Fruit fly (Drosophila melanogaster) whole organism, adult: ENCODE results near the gene Or71a.
A peak's percentile ranks its signal among the peaks of the same experiment; 100 is the strongest.

Experiments used
- CG11617 ChIP-seq: fragments of 200-800 bp; sonication (Bioruptor generic); optimal IDR thresholded peaks from 2 replicates; lab custom pipeline; 2017; ENCODE audit warnings: mild to moderate bottlenecking, missing biosample characterization, missing genetic modification reagents, missing genetic modification characterization
- CG12768 ChIP-seq: fragments of 200-800 bp; sonication (Bioruptor generic); optimal IDR thresholded peaks from 2 replicates; lab custom pipeline; 2017; ENCODE audit warnings: missing biosample characterization, missing genetic modification characterization, mild to moderate bottlenecking, moderate library complexity, missing genetic modification reagents
- CG14711 ChIP-seq: fragments of 200-800 bp; sonication (Bioruptor generic); optimal IDR thresholded peaks from 2 replicates; lab custom pipeline; 2018; ENCODE audit warnings: missing biosample characterization, mild to moderate bottlenecking, missing genetic modification characterization, moderate library complexity
- CG1620 ChIP-seq: fragments of 200-800 bp; sonication (Bioruptor generic); optimal IDR thresholded peaks from 2 replicates; lab custom pipeline; 2016; ENCODE audit warnings: missing biosample characterization, missing genetic modification characterization
- CG33017 ChIP-seq: fragments of 200-800 bp; sonication (Bioruptor generic); optimal IDR thresholded peaks from 2 replicates; lab custom pipeline; 2018; ENCODE audit warnings: missing biosample characterization, mild to moderate bottlenecking, missing genetic modification characterization, moderate library complexity
- CG5204 ChIP-seq: fragments of 200-800 bp; sonication (Bioruptor generic); optimal IDR thresholded peaks from 2 replicates; lab custom pipeline; 2016; ENCODE audit warnings: missing biosample characterization, missing genetic modification characterization
- CG7045 ChIP-seq: fragments of 200-800 bp; sonication (Bioruptor generic); optimal IDR thresholded peaks from 2 replicates; lab custom pipeline; 2017; ENCODE audit warnings: missing biosample characterization, mild to moderate bottlenecking, missing genetic modification characterization
- CG7101 ChIP-seq: fragments of 200-800 bp; sonication (Bioruptor generic); optimal IDR thresholded peaks from 2 replicates; lab custom pipeline; 2018; ENCODE audit warnings: missing biosample characterization, mild to moderate bottlenecking, missing genetic modification characterization, moderate library complexity
- Clk ChIP-seq: fragments of 200-800 bp; sonication (Bioruptor generic); optimal IDR thresholded peaks from 2 replicates; lab custom pipeline; 2017; ENCODE audit warnings: missing biosample characterization, missing genetic modification characterization
- Crg-1 ChIP-seq: fragments of 200-800 bp; sonication (Bioruptor generic); optimal IDR thresholded peaks from 2 replicates; lab custom pipeline; 2016; ENCODE audit warnings: missing biosample characterization, missing genetic modification characterization
- Hr96 ChIP-seq: fragments of 200-800 bp; sonication (Bioruptor generic); optimal IDR thresholded peaks from 2 replicates; lab custom pipeline; 2016; ENCODE audit warnings: missing biosample characterization, missing genetic modification characterization
- Mnt ChIP-seq: fragments of 200-800 bp; sonication (Bioruptor generic); optimal IDR thresholded peaks from 2 replicates; lab custom pipeline; 2016; ENCODE audit warnings: missing biosample characterization, mild to moderate bottlenecking, missing genetic modification characterization
- bab1 ChIP-seq: fragments of 200-800 bp; sonication (Bioruptor generic); optimal IDR thresholded peaks from 3 replicates; lab custom pipeline; 2019; ENCODE audit warnings: missing biosample characterization, mild to moderate bottlenecking, missing genetic modification characterization, moderate library complexity
- cic ChIP-seq: fragments of 200-800 bp; sonication (Bioruptor generic); optimal IDR thresholded peaks from 2 replicates; lab custom pipeline; 2017; ENCODE audit warnings: missing biosample characterization, mild to moderate bottlenecking, missing genetic modification characterization, moderate library complexity
- cnc ChIP-seq, 2 experiments: fragments of >200 bp; optimal IDR thresholded peaks; 2 replicates each; lab custom pipeline; 2017
- kay ChIP-seq: fragments of 200-800 bp; sonication (Bioruptor generic); peaks from one replicate; lab custom pipeline; 2016; ENCODE audit warnings: missing biosample characterization, missing genetic modification characterization, borderline replicate concordance
- ovo ChIP-seq: fragments of 200-800 bp; sonication (Bioruptor generic); optimal IDR thresholded peaks from 2 replicates; lab custom pipeline; 2016; ENCODE audit warnings: missing biosample characterization, missing genetic modification characterization
- pad ChIP-seq: fragments of 200-800 bp; sonication (Bioruptor generic); optimal IDR thresholded peaks from 3 replicates; lab custom pipeline; 2017; ENCODE audit warnings: missing biosample characterization, missing genetic modification characterization, mild to moderate bottlenecking, moderate library complexity, missing genetic modification reagents
- tj ChIP-seq: fragments of 200-800 bp; sonication (Bioruptor generic); optimal IDR thresholded peaks from 3 replicates; lab custom pipeline; 2017; ENCODE audit warnings: missing biosample characterization, mild to moderate bottlenecking, missing genetic modification characterization, moderate library complexity
- toe ChIP-seq: fragments of 200-800 bp; sonication (Bioruptor generic); optimal IDR thresholded peaks from 2 replicates; lab custom pipeline; 2016; ENCODE audit warnings: missing biosample characterization, missing genetic modification characterization

Or71a gene

dm6 chr3L:15107776-15108379, 29.6 kb upstream of the Or71a start:
- peak; percentile 66 for TF ChIP-seq pad (GFP tag; lab: Kevin White, UChicago)
- peak; percentile 7 for TF ChIP-seq Hr96 (GFP tag; lab: Kevin White, UChicago)
- no peak for TF ChIP-seq cic (GFP tag; lab: Kevin White, UChicago)
- peak; percentile 10 for TF ChIP-seq toe
- TF ChIP-seq cnc (optimal IDR thresholded peaks at IDR 0.05; lab: Kevin White, UChicago), result no peak
- no peak for TF ChIP-seq Clk (GFP tag; lab: Kevin White, UChicago)
- no peak for TF ChIP-seq Crg-1 (GFP tag; lab: Kevin White, UChicago)
- TF ChIP-seq kay (GFP tag; lab: Kevin White, UChicago), result peak; percentile 31
- TF ChIP-seq CG7101 (tag; lab: Kevin White, UChicago), result peak; percentile 64
- peak; percentile 7 for TF ChIP-seq CG5204 (GFP tag; lab: Kevin White, UChicago)
- TF ChIP-seq CG33017 (tag; lab: Kevin White, UChicago), result peak; percentile 19
- TF ChIP-seq CG14711, result peak; percentile 60
- TF ChIP-seq CG7045 (GFP tag; lab: Kevin White, UChicago), result peak; percentile 24
- TF ChIP-seq CG1620, result no peak
- peak; percentile 5 for TF ChIP-seq tj (GFP tag; lab: Kevin White, UChicago)
- TF ChIP-seq CG11617, result peak; percentile 63
- no peak for TF ChIP-seq ovo (GFP tag; lab: Kevin White, UChicago)
- no peak for TF ChIP-seq Mnt (GFP tag; lab: Kevin White, UChicago)
- TF ChIP-seq bab1, result peak; percentile 52
- no peak for TF ChIP-seq CG12768 (GFP tag; lab: Kevin White, UChicago)

- TF ChIP-seq CG14711 (no peak), tj (GFP tag; lab: Kevin White, UChicago) (peak; percentile 80)
These were observed 29.0 kb upstream of the Or71a start for dm6 chr3L:15107158-15107775.

dm6 chr3L:15105566-15106207, 27.4 kb upstream of the Or71a start, which contains the start of gene CG45071:
CG45071 (plus strand) TSS chr3L:15105882.
- TF ChIP-seq ovo (GFP tag; lab: Kevin White, UChicago) (peak; percentile 52), tj (GFP tag; lab: Kevin White, UChicago) (peak; percentile 94), CG1620 (no peak), CG12768 (GFP tag; lab: Kevin White, UChicago) (no peak), pad (GFP tag; lab: Kevin White, UChicago) (peak; percentile 26)

dm6 chr3L:15104849-15105555, 26.8 kb upstream of the Or71a start:
- TF ChIP-seq CG33017 (tag; lab: Kevin White, UChicago) (peak; percentile 39), pad (GFP tag; lab: Kevin White, UChicago) (no peak), Hr96 (GFP tag; lab: Kevin White, UChicago) (peak; percentile 38), CG5204 (GFP tag; lab: Kevin White, UChicago) (peak; percentile 51), Clk (GFP tag; lab: Kevin White, UChicago) (no peak), CG7101 (tag; lab: Kevin White, UChicago) (peak; percentile 23), CG12768 (GFP tag; lab: Kevin White, UChicago) (peak; percentile 22)

- no peak for TF ChIP-seq ovo (GFP tag; lab: Kevin White, UChicago)
- peak; percentile 6 for TF ChIP-seq tj (GFP tag; lab: Kevin White, UChicago)
- peak; percentile 46 for TF ChIP-seq pad (GFP tag; lab: Kevin White, UChicago)
- TF ChIP-seq toe, result no peak
- TF ChIP-seq kay (GFP tag; lab: Kevin White, UChicago), result no peak
These were observed 26.0 kb upstream of the Or71a start for dm6 chr3L:15103988-15104848.
